Worm (Caenorhabditis elegans): Measurements from ENCODE around the gene F21D9.8.
A peak's percentile ranks its signal among the peaks of the same experiment; 100 is the strongest.
"Not testable (repeated sequence)": the region's sequence is repeated elsewhere in the genome, so short reads cannot be mapped to it uniquely, and the experiment has no call there.

The F21D9.8 gene

DNA sequence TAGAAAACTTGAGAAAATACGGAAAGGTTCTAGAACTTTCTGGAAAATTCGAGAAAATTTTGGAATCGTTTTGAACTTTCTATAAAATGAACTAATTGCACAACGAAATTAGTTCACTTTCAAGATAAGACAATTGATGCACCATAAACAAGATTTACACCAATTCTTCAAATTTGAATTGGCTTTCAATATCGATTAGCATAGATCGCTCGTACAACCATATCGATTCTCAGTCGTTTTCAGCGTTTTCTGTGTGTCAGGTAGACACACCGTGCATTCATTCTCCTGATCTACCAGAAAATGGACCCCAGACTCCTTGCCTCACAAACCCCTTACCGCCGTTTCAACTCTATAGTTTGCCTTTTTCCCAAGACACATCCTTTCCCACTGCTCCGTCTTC is 2.5 kb upstream of the F21D9.8 start, which contains the start of gene fbxb-117 (continued):
- TF ChIP-seq tbx-9 (tag; optimal IDR thresholded peaks at IDR 0.05; ENCODE audit: borderline replicate concordance) (no peak), lir-1 (GFP tag; conservative IDR thresholded peaks at IDR 0.05) (no peak), sptf-2 (GFP tag; optimal IDR thresholded peaks at IDR 0.05) (no peak), lsy-27 (tag; optimal IDR thresholded peaks at IDR 0.05; ENCODE audit: borderline replicate concordance, insufficient read depth) (no peak), lag-1 (GFP tag; IDR thresholded peaks at IDR 0.05) (no peak), lin-40 (tag; optimal IDR thresholded peaks at IDR 0.05) (no peak), ztf-6 (GFP tag; IDR thresholded peaks at IDR 0.05) (no peak)

DNA sequence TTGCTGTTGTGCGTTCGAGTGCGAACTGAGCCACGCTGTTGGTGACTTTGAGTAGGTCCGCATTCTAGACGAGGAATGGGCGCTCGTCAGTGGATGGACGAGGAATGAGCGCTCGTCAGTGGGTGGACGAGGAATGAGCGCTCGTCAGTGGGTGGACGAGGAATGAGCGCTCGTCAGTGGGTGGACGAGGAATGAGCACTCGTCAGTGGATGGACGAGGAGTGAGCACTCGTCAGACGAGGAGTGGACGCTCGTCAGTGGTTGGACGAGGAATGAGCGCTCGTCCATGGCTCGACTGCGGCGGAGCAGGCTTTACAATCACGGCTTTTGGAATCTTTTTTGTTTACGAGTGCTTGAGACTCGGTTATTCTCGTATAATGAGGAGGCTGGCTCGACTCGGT is 1.3 kb downstream of the F21D9.8 start:
- TF ChIP-seq F49E8.2 (tag; optimal IDR thresholded peaks at IDR 0.05; ENCODE audit: insufficient read depth) (no peak), lsl-1 (GFP tag; optimal IDR thresholded peaks at IDR 0.05) (no peak), T07F8.4 (tag; optimal IDR thresholded peaks at IDR 0.05) (no peak), zim-3 (tag; optimal IDR thresholded peaks at IDR 0.05) (no peak), zfh-2 (GFP tag; conservative IDR thresholded peaks at IDR 0.05) (peak; percentile 63; the same call in 1 of the 2 replicates), ets-4 (GFP tag; optimal IDR thresholded peaks at IDR 0.05) (no peak), lsy-27 (tag; optimal IDR thresholded peaks at IDR 0.05; ENCODE audit: borderline replicate concordance, insufficient read depth) (no peak), mel-28 (tag; optimal IDR thresholded peaks at IDR 0.05; ENCODE audit: borderline replicate concordance) (no peak), ama-1 (optimal IDR thresholded peaks at IDR 0.05) (no peak), ama-1 (GFP tag; optimal IDR thresholded peaks at IDR 0.05) (no peak), ccch-3 (GFP tag; optimal IDR thresholded peaks at IDR 0.05) (no peak), egrh-3 (GFP tag; IDR thresholded peaks at IDR 0.05) (peak; percentile 23; the same call in 1 of the 2 replicates)

DNA sequence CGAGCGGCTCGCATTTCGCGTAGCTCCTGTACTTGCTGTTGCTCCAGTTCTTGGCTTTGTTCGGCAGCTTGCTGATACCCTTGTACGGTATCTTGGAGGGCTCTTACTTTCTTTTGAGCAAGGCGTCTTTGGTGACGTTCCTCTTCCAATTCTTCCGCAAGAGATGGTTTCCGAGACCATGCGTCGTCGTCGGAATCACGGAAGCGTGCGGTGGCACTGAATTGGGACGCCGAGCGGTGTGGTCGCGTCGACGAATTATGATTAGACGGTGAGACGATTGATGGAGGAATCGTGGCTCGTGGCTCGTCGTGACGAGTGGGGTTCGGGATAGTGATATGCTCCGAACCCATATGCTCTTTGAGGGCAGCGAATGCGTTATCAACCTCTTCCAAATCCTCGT is 3.4 kb downstream of the F21D9.8 start:
- TF ChIP-seq nhr-120 (GFP tag; IDR thresholded peaks at IDR 0.05): 0 out of 2 replicates have a peak, but pooled peaks have one; percentile 58
- no peak for TF ChIP-seq mes-4 (tag; optimal IDR thresholded peaks at IDR 0.05)

DNA sequence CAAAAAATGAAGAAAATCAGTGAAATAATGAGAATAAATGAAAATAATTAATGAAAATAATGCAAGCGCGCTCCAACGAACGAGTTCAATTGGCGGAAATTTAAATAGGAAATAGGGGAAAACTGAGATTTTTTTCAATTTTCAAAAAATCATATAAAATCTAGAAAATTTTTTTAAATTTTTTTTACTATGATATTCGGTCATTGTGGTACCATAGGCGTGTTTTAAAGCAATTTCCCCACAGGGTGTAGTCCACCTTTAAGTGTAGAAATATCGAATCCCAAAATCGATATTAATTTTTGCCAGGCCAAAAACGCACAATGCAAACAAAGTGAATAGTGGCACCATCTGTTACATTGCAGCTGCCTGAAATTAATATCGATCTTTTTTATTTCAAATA is 15.6 kb downstream of the F21D9.8 start, which contains the start of gene F21D9.1:
Gene F21D9.1 (plus strand): TSS at position 301 of the 400 bp plus-strand sequence.
- not testable (repeated sequence) for TF ChIP-seq K12H6.12 (tag; optimal IDR thresholded peaks at IDR 0.05); ceh-58 (GFP tag; IDR thresholded peaks at IDR 0.05); ekl-4 (GFP tag; IDR thresholded peaks at IDR 0.05)

DNA sequence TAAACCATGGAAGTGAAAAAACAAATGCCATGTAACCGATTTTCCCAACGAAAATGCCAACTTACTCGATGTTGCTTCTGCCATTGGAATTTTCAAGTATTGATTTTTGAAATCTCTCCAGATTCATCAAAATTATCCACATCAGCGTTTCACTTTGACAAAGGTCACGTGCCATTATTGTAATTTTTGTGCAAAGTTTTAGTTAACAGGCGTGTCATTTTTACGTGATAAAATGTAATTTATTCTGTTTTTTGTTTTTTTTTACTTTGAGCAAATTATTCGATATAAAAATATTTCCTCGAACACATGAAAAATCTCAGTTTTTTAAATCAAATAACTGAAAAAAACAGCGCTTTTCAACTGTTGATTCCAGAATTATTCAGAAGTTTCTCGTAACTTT is 17.4 kb downstream of the F21D9.8 start, which contains the start of gene F21D9.2:
Gene F21D9.2 (minus strand): TSS at position 101 of the 400 bp plus-strand sequence.
- TF ChIP-seq lir-1 (GFP tag; conservative IDR thresholded peaks at IDR 0.05) (no peak), lin-26 (GFP tag; IDR thresholded peaks at IDR 0.05) (no peak)

DNA sequence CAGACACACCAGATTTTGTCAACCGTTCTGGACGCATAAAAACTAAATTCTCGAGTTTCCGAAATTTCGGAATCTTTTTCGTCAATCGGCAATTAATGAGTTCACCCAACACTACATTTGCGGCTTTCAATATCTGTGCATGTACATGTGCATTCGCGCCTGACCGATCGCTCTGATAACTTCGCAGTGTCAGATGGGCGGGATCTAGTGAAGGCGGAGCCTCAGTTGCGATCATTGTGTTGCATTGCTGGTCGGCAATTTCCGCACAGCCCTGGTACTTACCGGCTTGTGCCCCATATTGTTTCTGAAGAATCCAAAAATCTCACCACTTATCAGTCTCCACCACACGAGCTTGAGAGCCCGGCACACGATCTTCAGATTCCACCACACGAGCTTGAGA is 19.1 kb downstream of the F21D9.8 start:
- peak; percentile 44 for TF ChIP-seq zfh-2 (GFP tag; conservative IDR thresholded peaks at IDR 0.05)
- no peak for TF ChIP-seq hlh-26 (GFP tag; conservative IDR thresholded peaks at IDR 0.05)
- no peak for TF ChIP-seq B0035.1 (tag; optimal IDR thresholded peaks at IDR 0.05)

DNA sequence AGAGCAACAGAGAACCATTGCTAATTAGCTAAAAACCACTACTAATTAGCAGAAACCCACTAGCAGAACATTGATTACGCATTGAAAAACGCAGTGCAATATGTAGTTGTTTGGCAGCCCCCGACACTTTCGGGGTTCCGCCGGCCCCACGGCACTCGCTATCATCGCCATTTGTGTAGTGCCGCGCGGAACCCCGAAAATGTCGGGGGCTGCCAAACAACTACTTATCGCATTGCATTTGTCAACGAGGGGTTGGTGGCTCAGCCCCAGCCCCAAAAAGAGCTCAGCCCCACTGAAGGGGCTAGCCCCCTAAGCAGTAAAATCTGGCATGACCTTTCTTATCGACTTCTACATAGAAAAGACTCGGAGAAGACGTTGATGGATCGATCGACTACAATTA is 20.4 kb downstream of the F21D9.8 start:
- TF ChIP-seq nfya-2 (GFP tag; IDR thresholded peaks at IDR 0.05) (no peak), rcor-1 (GFP tag; IDR thresholded peaks at IDR 0.05) (no peak), aptf-2 (GFP tag; conservative IDR thresholded peaks at IDR 0.05) (no peak), snpc-4 (GFP tag; optimal IDR thresholded peaks at IDR 0.05) (no peak), snpc-4 (tag; optimal IDR thresholded peaks at IDR 0.05) (peak in 2 of 4 experiments; percentile 67 to 81), ceh-79 (tag; optimal IDR thresholded peaks at IDR 0.05) (no peak), dpl-1 (GFP tag; optimal IDR thresholded peaks at IDR 0.05) (no peak), C17E4.6 (GFP tag; IDR thresholded peaks at IDR 0.05) (no peak), snpc-1.1 (tag; optimal IDR thresholded peaks at IDR 0.05; ENCODE audit: insufficient read depth) (peak; percentile 55), rec-8 (tag; optimal IDR thresholded peaks at IDR 0.05) (no peak)
